Fruit fly (Drosophila melanogaster) whole organism, wandering third instar larva: ENCODE results near the gene trio.

Source experiments
- Abd-B ChIP-seq: fragments of >200 bp; optimal IDR thresholded peaks from 2 replicates; lab custom pipeline; 2017; ENCODE audit warnings: missing biosample characterization, missing genetic modification characterization
- CrebA ChIP-seq: fragments of 200-800 bp; sonication (Bioruptor generic); optimal IDR thresholded peaks from 2 replicates; lab custom pipeline; 2016; ENCODE audit warnings: missing biosample characterization, mild to moderate bottlenecking, missing genetic modification characterization, borderline replicate concordance
- Mio ChIP-seq: sonication (Bioruptor generic); optimal IDR thresholded peaks from 2 replicates; lab custom pipeline; 2016; ENCODE audit warnings: missing biosample characterization, missing genetic modification characterization
- N ChIP-seq: fragments of >200 bp; optimal IDR thresholded peaks from 2 replicates; lab custom pipeline; 2018; ENCODE audit warnings: missing biosample characterization, missing external identifiers, missing genetic modification characterization
- OdsH ChIP-seq: fragments of 200-800 bp; sonication (Bioruptor generic); optimal IDR thresholded peaks from 2 replicates; lab custom pipeline; 2016; ENCODE audit warnings: missing biosample characterization, mild to moderate bottlenecking, missing genetic modification characterization
- br ChIP-seq: fragments of 200-800 bp; sonication (Bioruptor generic); optimal IDR thresholded peaks from 2 replicates; lab custom pipeline; 2016; ENCODE audit warnings: missing biosample characterization, missing genetic modification characterization
- foxo ChIP-seq, 2 experiments: fragments of 200-800 bp; sonication (Bioruptor generic); optimal IDR thresholded peaks; 2 replicates in 1 of 2; 3 replicates in 1 of 2; lab custom pipeline; 2016 to 2017; ENCODE audit warnings: missing biosample characterization in 2 of 2, missing genetic modification characterization in 2 of 2
- fru ChIP-seq: fragments of 200-800 bp; sonication (Bioruptor generic); optimal IDR thresholded peaks from 3 replicates; lab custom pipeline; 2016; ENCODE audit warnings: missing biosample characterization, mild to moderate bottlenecking, missing genetic modification characterization
- h ChIP-seq: fragments of 200-800 bp; sonication (Bioruptor generic); optimal IDR thresholded peaks from 3 replicates; lab custom pipeline; 2016; ENCODE audit warnings: missing biosample characterization, mild to moderate bottlenecking, missing genetic modification characterization
- pan ChIP-seq: fragments of >200 bp; optimal IDR thresholded peaks from 2 replicates; lab custom pipeline; 2017

dm6 chr3L:1023728-1024127 lies 10.9 kb downstream of the trio start:
- no peak for TF ChIP-seq N (GFP tag; lab: Kevin White, UChicago)
- TF ChIP-seq Abd-B (GFP tag; lab: Kevin White, UChicago) = no peak
- no peak for TF ChIP-seq OdsH (GFP tag; lab: Kevin White, UChicago)
- no peak for TF ChIP-seq fru (GFP tag; lab: Kevin White, UChicago)
- no peak for TF ChIP-seq CrebA (GFP tag; lab: Kevin White, UChicago)
- no peak for TF ChIP-seq foxo (GFP tag; optimal IDR thresholded peaks at IDR 0.05; lab: Kevin White, UChicago)
- no peak for TF ChIP-seq Mio (GFP tag; lab: Kevin White, UChicago)
- TF ChIP-seq pan (lab: Kevin White, UChicago) = no peak
- no peak for TF ChIP-seq h
- no peak for TF ChIP-seq br (GFP tag; lab: Kevin White, UChicago)
